Fruit fly (Drosophila melanogaster) whole organism, wandering third instar larva: ENCODE data around the gene Drak.

Experiments used
- Abd-B ChIP-seq: fragments of >200 bp; optimal IDR thresholded peaks from 2 replicates; lab custom pipeline; 2017; ENCODE audit warnings: missing biosample characterization, missing genetic modification characterization
- CG9705 ChIP-seq: fragments of 200-800 bp; sonication (Bioruptor generic); optimal IDR thresholded peaks from 2 replicates; lab custom pipeline; 2018; ENCODE audit warnings: missing biosample characterization, mild to moderate bottlenecking, missing genetic modification characterization
- CrebA ChIP-seq: fragments of 200-800 bp; sonication (Bioruptor generic); optimal IDR thresholded peaks from 2 replicates; lab custom pipeline; 2016; ENCODE audit warnings: missing biosample characterization, mild to moderate bottlenecking, missing genetic modification characterization, borderline replicate concordance
- Dfd ChIP-seq: fragments of >200 bp; optimal IDR thresholded peaks from 2 replicates; lab custom pipeline; 2017; ENCODE audit warnings: missing biosample characterization, missing genetic modification characterization
- Dif ChIP-seq: fragments of 200-275, 200-300 bp; sonication (Bioruptor generic); optimal IDR thresholded peaks from 2 replicates; lab custom pipeline; 2018; ENCODE audit warnings: missing biosample characterization, missing genetic modification characterization; ENCODE audit not compliant: partially characterized antibody
- GATAd ChIP-seq: sonication (Bioruptor generic); optimal IDR thresholded peaks from 2 replicates; lab custom pipeline; 2016; ENCODE audit warnings: missing biosample characterization, missing genetic modification characterization
- HLH106 ChIP-seq: fragments of 200-800 bp; optimal IDR thresholded peaks from 3 replicates; lab custom pipeline; 2019; ENCODE audit warnings: missing biosample characterization, mild to moderate bottlenecking, missing genetic modification characterization, moderate library complexity
- Hr78 ChIP-seq: fragments of >200 bp; optimal IDR thresholded peaks from 2 replicates; lab custom pipeline; 2017; ENCODE audit warnings: missing biosample characterization, missing genetic modification characterization
- Hr83 ChIP-seq: fragments of 200-300 bp; sonication (Bioruptor generic); optimal IDR thresholded peaks from 2 replicates; lab custom pipeline; 2016; ENCODE audit warnings: missing biosample characterization, mild to moderate bottlenecking, missing genetic modification characterization, moderate library complexity; ENCODE audit not compliant: poor library complexity, severe bottlenecking
- Jra ChIP-seq: sonication (Bioruptor generic); optimal IDR thresholded peaks from 2 replicates; lab custom pipeline; 2016; ENCODE audit warnings: missing biosample characterization, missing genetic modification characterization
- Mio ChIP-seq: sonication (Bioruptor generic); optimal IDR thresholded peaks from 2 replicates; lab custom pipeline; 2016; ENCODE audit warnings: missing biosample characterization, missing genetic modification characterization
- N ChIP-seq: fragments of >200 bp; optimal IDR thresholded peaks from 2 replicates; lab custom pipeline; 2018; ENCODE audit warnings: missing biosample characterization, missing external identifiers, missing genetic modification characterization
- OdsH ChIP-seq: fragments of 200-800 bp; sonication (Bioruptor generic); optimal IDR thresholded peaks from 2 replicates; lab custom pipeline; 2016; ENCODE audit warnings: missing biosample characterization, mild to moderate bottlenecking, missing genetic modification characterization
- Sp1 ChIP-seq: fragments of 200-800 bp; sonication (Bioruptor generic); optimal IDR thresholded peaks from 3 replicates; lab custom pipeline; 2019; ENCODE audit warnings: missing biosample characterization, mild to moderate bottlenecking, missing genetic modification characterization, moderate library complexity
- br ChIP-seq: fragments of 200-800 bp; sonication (Bioruptor generic); optimal IDR thresholded peaks from 2 replicates; lab custom pipeline; 2016; ENCODE audit warnings: missing biosample characterization, missing genetic modification characterization
- dsf ChIP-seq: sonication (Bioruptor generic); optimal IDR thresholded peaks from 2 replicates; lab custom pipeline; 2016; ENCODE audit warnings: missing biosample characterization, missing genetic modification characterization, borderline replicate concordance
- ey ChIP-seq: fragments of 200-800 bp; sonication (Bioruptor generic); optimal IDR thresholded peaks from 2 replicates; lab custom pipeline; 2016; ENCODE audit warnings: missing biosample characterization, missing genetic modification characterization
- foxo ChIP-seq, 2 experiments: fragments of 200-800 bp; sonication (Bioruptor generic); optimal IDR thresholded peaks; 2 replicates in 1 of 2; 3 replicates in 1 of 2; lab custom pipeline; 2016 to 2017; ENCODE audit warnings: missing biosample characterization in 2 of 2, missing genetic modification characterization in 2 of 2
- fru ChIP-seq: fragments of 200-800 bp; sonication (Bioruptor generic); optimal IDR thresholded peaks from 3 replicates; lab custom pipeline; 2016; ENCODE audit warnings: missing biosample characterization, mild to moderate bottlenecking, missing genetic modification characterization
- h ChIP-seq: fragments of 200-800 bp; sonication (Bioruptor generic); optimal IDR thresholded peaks from 3 replicates; lab custom pipeline; 2016; ENCODE audit warnings: missing biosample characterization, mild to moderate bottlenecking, missing genetic modification characterization
- jim ChIP-seq: fragments of 175-275, 200-325 bp; sonication (Bioruptor generic); optimal IDR thresholded peaks from 2 replicates; lab custom pipeline; 2016; ENCODE audit warnings: missing biosample characterization, mild to moderate bottlenecking, missing genetic modification characterization
- lola ChIP-seq: fragments of >200 bp; optimal IDR thresholded peaks from 2 replicates; lab custom pipeline; 2017; ENCODE audit warnings: missing biosample characterization, missing genetic modification characterization
- psq ChIP-seq: fragments of 200-800 bp; sonication (Bioruptor generic); optimal IDR thresholded peaks from 3 replicates; lab custom pipeline; 2017; ENCODE audit warnings: missing biosample characterization, mild to moderate bottlenecking, missing genetic modification characterization, moderate library complexity
- rgr ChIP-seq: fragments of 200-800 bp; sonication (Bioruptor generic); optimal IDR thresholded peaks from 3 replicates; lab custom pipeline; 2016; ENCODE audit warnings: missing biosample characterization, mild to moderate bottlenecking, missing genetic modification characterization
- sv ChIP-seq: fragments of 200-800 bp; sonication (Bioruptor generic); optimal IDR thresholded peaks from 3 replicates; lab custom pipeline; 2016; ENCODE audit warnings: missing biosample characterization, missing genetic modification characterization
- tai ChIP-seq: sonication (Bioruptor generic); optimal IDR thresholded peaks from 2 replicates; lab custom pipeline; 2016; ENCODE audit warnings: missing biosample characterization, missing genetic modification characterization
- usp ChIP-seq: fragments of >200 bp; optimal IDR thresholded peaks from 2 replicates; lab custom pipeline; 2017; ENCODE audit warnings: missing biosample characterization, missing genetic modification characterization
- woc ChIP-seq: sonication (Bioruptor generic); optimal IDR thresholded peaks from 2 replicates; lab custom pipeline; 2016; ENCODE audit warnings: missing biosample characterization, mild to moderate bottlenecking, missing genetic modification characterization

Drak gene

dm6 chrX:11457149-11457548, 35.8 kb upstream of the Drak start:
- TF ChIP-seq br (no peak), Jra (GFP tag; lab: Kevin White, UChicago) (no peak), lola (GFP tag; lab: Kevin White, UChicago) (no peak), rgr (no peak), CG9705 (GFP tag; lab: Kevin White, UChicago) (no peak), Abd-B (no peak), fru (GFP tag; lab: Kevin White, UChicago) (no peak), jim (GFP tag; lab: Kevin White, UChicago) (no peak), Hr83 (GFP tag; lab: Kevin White, UChicago) (no peak)

- no peak for TF ChIP-seq CrebA (GFP tag; lab: Kevin White, UChicago)
- no peak for TF ChIP-seq ey (GFP tag; lab: Kevin White, UChicago)
- TF ChIP-seq sv (GFP tag; lab: Kevin White, UChicago): no peak
- TF ChIP-seq usp: no peak
- TF ChIP-seq rgr: no peak
- no peak for TF ChIP-seq Mio (GFP tag; lab: Kevin White, UChicago)
- no peak for TF ChIP-seq tai (GFP tag; lab: Kevin White, UChicago)
- TF ChIP-seq br: no peak
- TF ChIP-seq GATAd: no peak
- no peak for TF ChIP-seq h (GFP tag; lab: Kevin White, UChicago)
- TF ChIP-seq dsf (GFP tag; lab: Kevin White, UChicago): no peak
- TF ChIP-seq Hr78 (GFP tag; lab: Kevin White, UChicago): no peak
- TF ChIP-seq foxo (GFP tag; optimal IDR thresholded peaks at IDR 0.05; lab: Kevin White, UChicago): no peak
- TF ChIP-seq N (GFP tag; lab: Kevin White, UChicago): no peak
- no peak for TF ChIP-seq CG9705 (GFP tag; lab: Kevin White, UChicago)
- no peak for TF ChIP-seq Dif (GFP tag; lab: Kevin White, UChicago)
- no peak for TF ChIP-seq Abd-B
- TF ChIP-seq, all 38 proteins: peak for 0
Observed at dm6 chrX:11458912-11459836, 33.8 kb upstream of the Drak start, which contains the start of gene CG43155. Gene CG43155 (plus strand): TSS chrX:11459786.

- TF ChIP-seq tai (GFP tag; lab: Kevin White, UChicago): no peak
- TF ChIP-seq HLH106 (tag; lab: Kevin White, UChicago): no peak
- no peak for TF ChIP-seq jim (GFP tag; lab: Kevin White, UChicago)
Observed at dm6 chrX:11464047-11464446, 28.9 kb upstream of the Drak start.

DNA sequence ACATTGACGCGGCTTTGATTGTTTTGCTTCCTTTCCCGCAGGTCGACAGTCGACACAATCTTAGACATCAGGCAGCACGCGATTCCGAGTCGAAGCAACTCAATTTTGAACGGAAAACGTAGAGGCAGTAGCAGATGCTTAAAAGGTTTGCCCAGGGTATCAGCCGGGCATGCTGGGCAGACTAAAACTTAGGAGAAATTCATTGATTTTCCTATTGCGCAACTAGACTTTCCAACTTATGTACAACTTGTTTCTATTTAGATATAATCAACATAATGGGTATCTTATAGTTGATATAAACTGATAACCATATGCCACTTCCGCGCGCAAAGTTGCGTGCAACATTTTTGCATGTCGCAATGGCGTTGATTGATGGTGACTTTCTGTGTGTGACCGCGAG, 26.2 kb upstream of the Drak start:
- no peak for TF ChIP-seq N (GFP tag; lab: Kevin White, UChicago)
- TF ChIP-seq woc (GFP tag; lab: Kevin White, UChicago): no peak
- no peak for TF ChIP-seq lola (GFP tag; lab: Kevin White, UChicago)
- no peak for TF ChIP-seq Sp1 (GFP tag; lab: Kevin White, UChicago)
- no peak for TF ChIP-seq ey (GFP tag; lab: Kevin White, UChicago)
- no peak for TF ChIP-seq Dif (GFP tag; lab: Kevin White, UChicago)

- TF ChIP-seq fru (GFP tag; lab: Kevin White, UChicago) (no peak), Dif (GFP tag; lab: Kevin White, UChicago) (no peak), Abd-B (no peak), jim (GFP tag; lab: Kevin White, UChicago) (no peak), sv (GFP tag; lab: Kevin White, UChicago) (no peak), dsf (GFP tag; lab: Kevin White, UChicago) (no peak), CrebA (GFP tag; lab: Kevin White, UChicago) (no peak), lola (GFP tag; lab: Kevin White, UChicago) (no peak), GATAd (no peak), Hr83 (GFP tag; lab: Kevin White, UChicago) (no peak), Sp1 (GFP tag; lab: Kevin White, UChicago) (no peak), OdsH (GFP tag; lab: Kevin White, UChicago) (no peak), h (GFP tag; lab: Kevin White, UChicago) (no peak), psq (GFP tag; lab: Kevin White, UChicago) (no peak), Dfd (no peak)
Observed at dm6 chrX:11468304-11468703, 24.6 kb upstream of the Drak start.
